Fruit fly (Drosophila melanogaster) whole organism: ENCODE results near the gene CG8773.

Experiments used
- pan ChIP-seq: fragments of >200 bp; optimal IDR thresholded peaks from 2 replicates; lab custom pipeline; 2017
- usp ChIP-seq: fragments of >200 bp; optimal IDR thresholded peaks from 2 replicates; lab custom pipeline; 2017; ENCODE audit warnings: missing biosample characterization, missing genetic modification characterization, mixed read lengths

DNA sequence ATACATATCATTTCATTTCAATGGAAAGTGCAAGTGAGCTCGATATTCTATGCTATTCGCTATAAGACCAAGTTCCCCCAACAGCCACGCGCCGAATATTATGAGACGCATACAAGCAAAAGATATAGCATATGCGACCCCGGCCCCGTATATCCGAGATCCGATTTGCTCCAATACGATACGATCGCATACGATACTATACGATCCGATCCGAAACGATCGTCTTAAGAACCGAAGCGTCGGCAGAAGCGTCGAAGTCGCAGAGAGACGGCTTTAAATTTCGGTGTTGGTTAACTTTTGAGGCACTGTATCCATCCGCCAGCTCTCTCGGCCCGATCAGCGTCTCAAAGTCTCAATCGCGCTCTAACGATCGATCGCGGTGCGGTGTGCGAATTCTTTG is 15.1 kb upstream of the CG8773 start, which contains the start of gene CG8630:
- TF ChIP-seq usp (GFP tag; lab: Kevin White, UChicago) = no peak
- TF ChIP-seq pan (lab: Kevin White, UChicago) = no peak
